Worm (Caenorhabditis elegans) whole organism, L4 larva: ENCODE data around the gene clec-56.

Experiments
- hlh-30 ChIP-seq: sonication (generic microtip); optimal IDR thresholded peaks from 2 replicates; lab custom pipeline; 2017; ENCODE audit warnings: antibody characterized with exemption, mild to moderate bottlenecking, missing genetic modification characterization, missing compliant biosample characterization; ENCODE audit not compliant: insufficient read depth
- jun-1 ChIP-seq: fragments of 150-350 bp; optimal IDR thresholded peaks from 2 replicates; lab custom pipeline; 2014; ENCODE audit warnings: missing biosample characterization, missing genetic modification reagents, missing genetic modification characterization
- nhr-25 ChIP-seq: sonication (generic microtip); optimal IDR thresholded peaks from 2 replicates; lab custom pipeline; 2017; ENCODE audit warnings: missing genetic modification characterization, mild to moderate bottlenecking, missing compliant biosample characterization, antibody characterized with exemption, moderate library complexity, borderline replicate concordance; ENCODE audit not compliant: insufficient read depth
- nhr-28 ChIP-seq: fragments of 150-350 bp; optimal IDR thresholded peaks from 2 replicates; lab custom pipeline; 2014; ENCODE audit warnings: missing biosample characterization, missing genetic modification characterization
- unc-39 ChIP-seq: sonication (generic microtip); optimal IDR thresholded peaks from 2 replicates; lab custom pipeline; 2017; ENCODE audit warnings: missing biosample characterization, missing genetic modification characterization
- ztf-11 ChIP-seq: fragments of 150-350 bp; optimal IDR thresholded peaks from 2 replicates; lab custom pipeline; 2014; ENCODE audit warnings: missing biosample characterization, missing genetic modification characterization

DNA sequence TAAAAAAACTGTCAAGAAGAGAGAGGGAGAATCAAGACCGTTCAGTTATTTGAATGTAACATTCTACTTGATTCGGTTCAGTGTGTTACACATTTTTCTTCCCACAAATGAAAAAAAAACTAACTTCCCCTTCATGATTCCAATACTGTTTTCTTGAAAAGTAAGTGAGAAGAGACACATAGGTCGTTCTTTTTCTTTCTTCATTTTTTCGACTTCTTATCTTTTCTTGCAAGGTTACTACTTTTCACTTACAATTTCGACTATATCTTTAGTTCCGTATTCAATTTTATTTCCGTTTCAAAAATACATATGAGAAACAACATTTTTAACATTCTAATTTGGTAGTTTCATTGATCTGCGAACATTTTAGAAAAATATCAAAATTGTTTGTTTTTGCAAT, 35.0 kb upstream of the clec-56 start:
- TF ChIP-seq nhr-28 (no peak), unc-39 (no peak), jun-1 (tag; lab: Kevin White, UChicago) (no peak), ztf-11 (no peak), hlh-30 (tag; lab: Kevin White, UChicago) (no peak), nhr-25 (no peak)
